Worm (Caenorhabditis elegans) whole organism, young adult: Measurements from ENCODE around the gene ncx-6.

Experiments
- Y67H2A.10 ChIP-seq: fragments of 200-800 bp; sonication (Bioruptor generic); conservative IDR thresholded peaks from 2 replicates; pipeline ENCODE4 v1.3.6; 2022; ENCODE audit warnings: missing genetic modification reagents, missing genetic modification characterization, missing compliant biosample characterization
- ama-1 ChIP-seq, 3 experiments: fragments of 150-350 bp in 1 of 3; sonication (generic microtip) in 2 of 3; optimal IDR thresholded peaks; 2 replicates each; lab custom pipeline; 2014 to 2018; ENCODE audit warnings: missing biosample characterization in 2 of 3, missing genetic modification characterization in 2 of 3, missing genetic modification reagents in 2 of 3
- atf-7 ChIP-seq: sonication (generic microtip); optimal IDR thresholded peaks from 2 replicates; lab custom pipeline; 2017; ENCODE audit warnings: mild to moderate bottlenecking, missing genetic modification characterization, missing compliant biosample characterization
- ceh-27 ChIP-seq: fragments of 200-800 bp; sonication (Bioruptor generic); optimal IDR thresholded peaks from 2 replicates; lab custom pipeline; 2018; ENCODE audit warnings: mild to moderate bottlenecking, missing genetic modification characterization, moderate library complexity, missing compliant biosample characterization
- hlh-12 ChIP-seq: sonication (generic microtip); optimal IDR thresholded peaks from 2 replicates; lab custom pipeline; 2016; ENCODE audit warnings: missing genetic modification characterization, missing compliant biosample characterization
- lin-40 ChIP-seq: sonication (generic microtip); optimal IDR thresholded peaks from 2 replicates; lab custom pipeline; 2016; ENCODE audit warnings: missing genetic modification characterization, mild to moderate bottlenecking, missing compliant biosample characterization, missing genotype, missing genetic modification reagents
- mcd-1 ChIP-seq: fragments of 200-800 bp; sonication (Bioruptor generic); IDR thresholded peaks from 2 replicates; pipeline ENCODE4 v1.3.6; 2022; ENCODE audit warnings: missing genetic modification reagents, missing genetic modification characterization, missing compliant biosample characterization
- snpc-1.3 ChIP-seq: sonication (generic microtip); optimal IDR thresholded peaks from 2 replicates; lab custom pipeline; 2017; ENCODE audit warnings: missing genetic modification characterization, mild to moderate bottlenecking, missing compliant biosample characterization, antibody characterized with exemption, moderate library complexity, missing genotype, missing genetic modification reagents; ENCODE audit not compliant: insufficient read depth
- xnd-1 ChIP-seq: sonication (generic microtip); optimal IDR thresholded peaks from 2 replicates; lab custom pipeline; 2016; ENCODE audit warnings: missing genotype, missing genetic modification reagents, missing genetic modification characterization, missing compliant biosample characterization
- ztf-26 ChIP-seq: sonication (generic microtip); optimal IDR thresholded peaks from 2 replicates; lab custom pipeline; 2017; ENCODE audit warnings: missing genetic modification characterization, missing compliant biosample characterization

DNA sequence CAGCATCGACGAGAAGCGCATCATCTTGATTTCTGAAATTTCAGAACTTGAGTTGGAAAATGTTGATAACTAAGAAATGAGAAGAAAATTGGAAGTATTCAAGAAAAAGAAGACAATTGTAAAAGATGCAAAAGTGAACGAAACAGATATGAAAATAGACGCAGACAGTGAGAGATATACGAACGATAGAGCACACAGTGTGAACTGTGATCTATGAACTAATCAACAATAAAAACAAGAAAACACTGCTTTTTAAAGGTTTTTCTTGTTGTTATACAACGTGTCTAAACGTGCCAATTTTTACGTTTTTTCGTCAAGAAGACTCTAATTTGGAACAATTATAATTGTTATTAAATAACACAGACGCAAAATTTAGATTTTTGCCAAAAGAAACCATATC, 39.1 kb upstream of the ncx-6 start, which contains the start of gene ech-6:
- TF ChIP-seq lin-40 (tag; lab: Kevin White, UChicago) (peak; percentile 37), Y67H2A.10 (no peak), xnd-1 (tag; lab: Kevin White, UChicago) (no peak), snpc-1.3 (tag; lab: Kevin White, UChicago) (no peak), hlh-12 (tag; lab: Kevin White, UChicago) (no peak), ceh-27 (GFP tag; lab: Kevin White, UChicago) (no peak), mcd-1 (GFP tag; lab: Robert Waterston, UW) (no peak), atf-7 (tag; lab: Kevin White, UChicago) (no peak), ztf-26 (tag; lab: Kevin White, UChicago) (no peak), ama-1 (optimal IDR thresholded peaks at IDR 0.05; lab: Kevin White, UChicago) (peak; percentile 33), ama-1 (GFP tag; optimal IDR thresholded peaks at IDR 0.05; lab: Kevin White, UChicago) (no peak)
